Fruit fly (Drosophila melanogaster) whole organism, pupa: Measurements from ENCODE around the gene INPP5E.

Source experiments
- CG10348 ChIP-seq: fragments of 200-800 bp; sonication (Bioruptor generic); IDR thresholded peaks from 2 replicates; pipeline ENCODE4 v1.3.6; 2022; ENCODE audit warnings: missing biosample characterization, missing genetic modification characterization
- CG12605 ChIP-seq: fragments of 200-800 bp; sonication (Bioruptor generic); IDR thresholded peaks from 2 replicates; pipeline ENCODE4 v1.3.6; 2022; ENCODE audit warnings: missing biosample characterization, missing genetic modification characterization
- CG13204 ChIP-seq: fragments of 200-800 bp; sonication (Bioruptor generic); optimal IDR thresholded peaks from 2 replicates; lab custom pipeline; 2018; ENCODE audit warnings: missing biosample characterization, mild to moderate bottlenecking, missing genetic modification characterization, moderate library complexity
- CG14655 ChIP-seq: fragments of 200-800 bp; sonication (Bioruptor generic); optimal IDR thresholded peaks from 3 replicates; lab custom pipeline; 2017; ENCODE audit warnings: mild to moderate bottlenecking, missing biosample characterization, missing genetic modification reagents, missing genetic modification characterization
- CG15710 ChIP-seq: fragments of 200-800 bp; sonication (Bioruptor generic); optimal IDR thresholded peaks from 2 replicates; lab custom pipeline; 2018; ENCODE audit warnings: missing biosample characterization, mild to moderate bottlenecking, missing genetic modification characterization, moderate library complexity
- CG17806 ChIP-seq: fragments of 200-800 bp; sonication (Bioruptor generic); optimal IDR thresholded peaks from 2 replicates; lab custom pipeline; 2018; ENCODE audit warnings: missing biosample characterization, mild to moderate bottlenecking, missing genetic modification characterization, moderate library complexity
- CG32121 ChIP-seq: fragments of 200-800 bp; sonication (Bioruptor generic); IDR thresholded peaks from 2 replicates; pipeline ENCODE4 v1.3.6; 2022; ENCODE audit warnings: missing biosample characterization, missing genetic modification characterization
- CG34367 ChIP-seq: fragments of 200-800 bp; sonication (Bioruptor generic); optimal IDR thresholded peaks from 2 replicates; lab custom pipeline; 2018; ENCODE audit warnings: missing biosample characterization, mild to moderate bottlenecking, missing genetic modification characterization
- CG4496 ChIP-seq: fragments of 200-800 bp; sonication (Bioruptor generic); IDR thresholded peaks from 3 replicates; pipeline ENCODE4 v1.3.6; 2022; ENCODE audit warnings: missing biosample characterization, missing genetic modification characterization
- CG8159 ChIP-seq: fragments of 200-800 bp; sonication (Bioruptor generic); optimal IDR thresholded peaks from 3 replicates; lab custom pipeline; 2018; ENCODE audit warnings: missing biosample characterization, mild to moderate bottlenecking, missing genetic modification characterization, moderate library complexity
- CG8301 ChIP-seq: fragments of 200-800 bp; sonication (Bioruptor generic); optimal IDR thresholded peaks from 2 replicates; lab custom pipeline; 2018; ENCODE audit warnings: missing biosample characterization, mild to moderate bottlenecking, missing genetic modification characterization
- CG9948 ChIP-seq: fragments of 200-800 bp; sonication (Bioruptor generic); optimal IDR thresholded peaks from 2 replicates; lab custom pipeline; 2018; ENCODE audit warnings: missing biosample characterization, mild to moderate bottlenecking, missing genetic modification characterization, moderate library complexity
- D1 ChIP-seq: fragments of 200-800 bp; sonication (Bioruptor generic); optimal IDR thresholded peaks from 2 replicates; lab custom pipeline; 2018; ENCODE audit warnings: missing biosample characterization, mild to moderate bottlenecking, missing genetic modification characterization, moderate library complexity
- EcR ChIP-seq: fragments of 200-800 bp; sonication (Bioruptor generic); optimal IDR thresholded peaks from 3 replicates; lab custom pipeline; 2019; ENCODE audit warnings: missing biosample characterization, missing genetic modification characterization, mild to moderate bottlenecking, moderate library complexity, missing genetic modification reagents
- Ets98B ChIP-seq: fragments of 200-800 bp; sonication (Bioruptor generic); IDR thresholded peaks from 2 replicates; pipeline ENCODE4 v1.3.6; 2022; ENCODE audit warnings: missing biosample characterization, missing genetic modification characterization
- Pif1A ChIP-seq: fragments of 200-800 bp; sonication (Bioruptor generic); optimal IDR thresholded peaks from 3 replicates; lab custom pipeline; 2016; ENCODE audit warnings: missing biosample characterization, missing genetic modification characterization
- Pif1B ChIP-seq: fragments of 200-800 bp; sonication (Bioruptor generic); optimal IDR thresholded peaks from 3 replicates; lab custom pipeline; 2016; ENCODE audit warnings: missing biosample characterization, missing genetic modification characterization
- Snoo ChIP-seq: fragments of 200-800 bp; sonication (Bioruptor generic); optimal IDR thresholded peaks from 3 replicates; lab custom pipeline; 2017; ENCODE audit warnings: missing biosample characterization, mild to moderate bottlenecking, missing genetic modification characterization, inconsistent platforms
- fd96Ca ChIP-seq: fragments of 200-800 bp; sonication (Bioruptor generic); IDR thresholded peaks from 3 replicates; pipeline ENCODE4 v1.3.6; 2022; ENCODE audit warnings: missing biosample characterization, missing genetic modification characterization
- gl ChIP-seq: fragments of 200-800 bp; sonication (Bioruptor generic); optimal IDR thresholded peaks from 2 replicates; lab custom pipeline; 2018; ENCODE audit warnings: missing biosample characterization, mild to moderate bottlenecking, missing genetic modification characterization
- rn ChIP-seq: fragments of 200-800 bp; sonication (Bioruptor generic); IDR thresholded peaks from 2 replicates; pipeline ENCODE4 v1.3.6; 2022; ENCODE audit warnings: missing biosample characterization, missing genetic modification characterization

The INPP5E gene

DNA sequence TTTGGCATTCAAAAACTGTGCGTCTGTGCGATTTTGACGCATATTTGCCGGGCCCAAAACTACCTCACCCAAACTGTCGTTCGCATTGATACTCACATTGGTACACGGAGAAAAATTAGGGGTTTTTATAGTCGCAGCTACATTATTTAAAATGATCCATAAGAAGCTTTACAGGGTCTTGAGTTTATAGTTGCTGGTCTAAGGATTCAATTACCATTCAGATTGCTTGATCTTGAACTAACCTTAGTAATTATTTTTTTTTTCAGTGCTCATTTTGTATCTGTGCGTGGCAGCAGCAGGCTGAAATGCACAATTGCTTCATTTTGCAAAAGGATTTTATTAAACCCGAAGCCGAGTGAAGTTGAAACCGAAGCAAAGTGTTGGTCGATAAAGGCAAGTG, 9.9 kb downstream of the INPP5E start:
- no peak for TF ChIP-seq EcR (GFP tag; lab: Kevin White, UChicago)
- TF ChIP-seq CG8159 (tag; lab: Kevin White, UChicago) = no peak

DNA sequence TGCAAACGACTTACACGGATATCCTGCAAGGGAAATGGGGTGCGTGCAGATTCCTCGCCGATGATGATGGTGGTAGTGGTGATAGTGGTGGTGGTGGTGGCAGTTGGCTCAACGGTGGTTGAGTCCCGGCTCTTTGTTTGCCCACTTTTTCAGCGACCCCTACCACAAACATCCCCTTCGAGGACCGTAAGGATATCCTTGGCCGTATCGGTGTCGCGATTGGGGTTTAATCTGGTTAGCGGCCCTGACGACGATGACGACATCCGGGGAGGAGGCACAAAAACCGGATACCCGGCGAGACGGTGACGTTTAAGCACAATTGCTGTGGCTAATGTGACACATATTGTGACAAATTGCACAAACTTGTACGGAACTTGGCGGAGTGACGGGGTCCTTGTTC, 12.2 kb downstream of the INPP5E start:
- TF ChIP-seq D1 (no peak), CG8301 (no peak), CG9948 (no peak), Snoo (tag; lab: Kevin White, UChicago) (no peak), CG32121 (no peak), fd96Ca (GFP tag; lab: Robert Waterston, UW) (no peak), CG12605 (GFP tag; lab: Robert Waterston, UW) (no peak), CG34367 (tag; lab: Kevin White, UChicago) (no peak), rn (no peak), Ets98B (no peak), CG8159 (tag; lab: Kevin White, UChicago) (no peak), CG15710 (tag; lab: Kevin White, UChicago) (no peak), Pif1A (GFP tag; lab: Kevin White, UChicago) (no peak), CG10348 (GFP tag; lab: Robert Waterston, UW) (no peak), CG17806 (tag; lab: Kevin White, UChicago) (no peak), Pif1B (GFP tag; lab: Kevin White, UChicago) (no peak)

DNA sequence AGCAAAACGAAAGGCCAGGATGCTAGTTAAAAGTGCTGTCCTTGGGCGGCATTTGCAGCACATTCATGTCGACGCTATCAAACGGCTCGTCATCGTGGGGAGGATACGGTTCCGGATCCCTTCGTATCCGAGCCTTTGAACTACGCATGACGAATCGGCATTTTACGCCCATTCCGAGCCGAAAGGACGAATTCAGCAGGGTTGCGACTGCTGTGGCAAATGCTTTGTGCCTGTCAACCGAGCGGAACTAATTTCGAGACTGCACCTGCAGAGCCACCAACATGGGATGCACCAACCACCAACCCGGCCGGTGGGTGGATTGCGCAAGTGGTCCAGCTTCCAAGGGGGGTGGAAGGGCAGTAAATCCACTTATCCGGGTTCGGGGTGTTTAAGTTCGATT, 13.1 kb downstream of the INPP5E start:
- TF ChIP-seq CG13204 (GFP tag; lab: Kevin White, UChicago) (no peak), CG10348 (GFP tag; lab: Robert Waterston, UW) (no peak), CG15710 (tag; lab: Kevin White, UChicago) (no peak), EcR (GFP tag; lab: Kevin White, UChicago) (no peak), CG12605 (GFP tag; lab: Robert Waterston, UW) (no peak), CG32121 (no peak), fd96Ca (GFP tag; lab: Robert Waterston, UW) (no peak), Snoo (tag; lab: Kevin White, UChicago) (no peak), rn (no peak), CG4496 (GFP tag; lab: Robert Waterston, UW) (no peak), Pif1B (GFP tag; lab: Kevin White, UChicago) (no peak), Ets98B (no peak), CG17806 (tag; lab: Kevin White, UChicago) (no peak), D1 (no peak)

DNA sequence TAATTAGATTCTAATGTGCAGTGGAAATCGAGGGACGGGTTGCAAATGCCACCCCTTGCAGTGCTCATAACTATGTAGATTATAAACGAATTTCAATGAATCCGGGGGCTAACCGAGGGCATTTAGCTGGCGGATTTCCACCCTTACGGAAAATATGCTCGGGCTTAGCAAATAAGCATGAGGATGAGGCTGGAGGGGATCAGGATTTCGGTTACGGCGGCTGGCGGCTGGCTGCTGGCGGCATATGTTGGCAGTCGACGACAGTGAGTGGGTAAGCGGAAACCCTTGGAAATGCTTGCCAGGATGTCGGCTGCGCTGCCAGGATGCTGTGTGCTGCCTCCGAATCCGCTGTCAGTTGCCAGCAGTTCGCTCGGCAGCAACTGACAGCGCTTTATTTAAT, 17.1 kb downstream of the INPP5E start:
- no peak for TF ChIP-seq CG12605 (GFP tag; lab: Robert Waterston, UW)
- TF ChIP-seq CG8159 (tag; lab: Kevin White, UChicago) = no peak
- no peak for TF ChIP-seq CG4496 (GFP tag; lab: Robert Waterston, UW)
- no peak for TF ChIP-seq CG10348 (GFP tag; lab: Robert Waterston, UW)
- TF ChIP-seq gl (tag; lab: Kevin White, UChicago) = no peak
- TF ChIP-seq Pif1B (GFP tag; lab: Kevin White, UChicago) = no peak
- TF ChIP-seq D1 = no peak
- no peak for TF ChIP-seq rn
- TF ChIP-seq CG8301 = no peak
- no peak for TF ChIP-seq CG13204 (GFP tag; lab: Kevin White, UChicago)
- no peak for TF ChIP-seq Snoo (tag; lab: Kevin White, UChicago)

DNA sequence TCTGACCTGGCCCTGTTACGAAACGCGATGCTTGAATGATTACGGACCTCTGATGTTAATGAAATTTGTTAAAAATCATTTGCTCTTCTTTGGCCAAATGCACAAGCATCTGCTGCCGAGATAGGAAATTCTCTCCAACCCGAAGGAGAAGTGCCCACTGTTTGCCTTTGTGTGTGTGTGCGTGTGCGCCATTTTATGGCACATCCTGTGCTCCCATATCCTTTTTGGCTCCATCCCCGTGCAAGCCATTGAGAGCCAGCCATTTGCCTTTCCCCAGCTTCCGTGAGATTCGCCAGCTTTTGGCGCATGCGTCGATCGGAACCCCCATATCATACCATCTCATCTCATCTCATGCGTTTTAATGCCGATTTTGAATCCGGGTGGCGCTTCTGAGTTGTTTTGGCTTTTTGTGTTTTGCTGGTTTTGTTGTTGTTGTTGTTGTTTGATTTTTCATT, 18.6 kb downstream of the INPP5E start, which contains the start of gene CG4328:
Gene CG4328 (minus strand): TSS at position 51 of the 455 bp plus-strand sequence.
- TF ChIP-seq CG8301 (no peak), Ets98B (no peak), Pif1A (GFP tag; lab: Kevin White, UChicago) (no peak), fd96Ca (GFP tag; lab: Robert Waterston, UW) (no peak), CG15710 (tag; lab: Kevin White, UChicago) (no peak)

DNA sequence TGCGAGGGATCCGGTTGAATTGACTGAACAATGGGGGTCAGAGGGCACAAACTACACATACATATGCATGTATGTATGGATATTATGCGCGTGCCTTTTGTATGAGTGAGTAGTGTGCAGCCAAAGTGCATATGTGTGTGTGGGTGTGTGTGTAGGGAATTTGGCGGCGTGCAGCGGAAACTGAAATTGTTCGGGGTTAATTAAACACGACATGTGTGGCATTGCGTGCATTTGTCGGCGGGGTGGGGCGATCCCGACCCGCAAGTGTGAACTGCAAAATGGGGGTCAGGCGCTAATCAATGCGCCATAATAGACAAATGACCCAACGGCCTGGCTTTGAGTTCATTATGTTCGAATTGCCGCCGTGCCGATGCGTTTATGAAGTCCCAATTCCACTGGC, 20.6 kb downstream of the INPP5E start:
- TF ChIP-seq Pif1B (GFP tag; lab: Kevin White, UChicago) (no peak), CG14655 (GFP tag; lab: Kevin White, UChicago) (no peak), rn (no peak), CG4496 (GFP tag; lab: Robert Waterston, UW) (no peak), EcR (GFP tag; lab: Kevin White, UChicago) (no peak), CG13204 (GFP tag; lab: Kevin White, UChicago) (no peak), CG34367 (tag; lab: Kevin White, UChicago) (no peak), CG15710 (tag; lab: Kevin White, UChicago) (no peak), CG8301 (no peak), CG8159 (tag; lab: Kevin White, UChicago) (no peak), CG12605 (GFP tag; lab: Robert Waterston, UW) (no peak)

DNA sequence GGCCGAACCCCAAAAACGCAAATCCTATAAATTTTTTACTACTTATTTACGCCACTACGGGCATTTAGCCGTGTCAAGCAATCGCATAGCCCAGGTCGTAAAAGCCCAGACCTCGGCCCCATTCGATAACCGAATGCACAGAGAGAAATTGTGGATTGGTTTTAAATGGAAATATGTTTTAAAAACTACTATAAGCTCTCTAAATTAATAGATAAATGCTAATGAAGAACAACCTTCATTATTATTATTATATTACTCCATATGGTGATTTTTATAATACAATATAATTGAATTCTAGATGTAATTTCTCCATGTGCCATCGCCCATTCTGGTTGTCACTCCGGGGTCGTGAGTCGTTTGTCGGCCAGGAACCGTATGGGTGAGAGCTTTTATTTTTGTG, 28.4 kb downstream of the INPP5E start:
- TF ChIP-seq fd96Ca (GFP tag; lab: Robert Waterston, UW) (no peak), CG14655 (GFP tag; lab: Kevin White, UChicago) (no peak)
